Worm (Caenorhabditis elegans) whole organism, L1 larva: ENCODE results near the gene M01G5.1.

ENCODE experiments used
- Y116A8C.19 ChIP-seq: sonication (generic microtip); optimal IDR thresholded peaks from 2 replicates; lab custom pipeline; 2016; ENCODE audit warnings: missing compliant biosample characterization, missing genetic modification characterization, borderline replicate concordance
- isw-1 ChIP-seq: fragments of 200-800 bp; sonication (Bioruptor generic); IDR thresholded peaks from 2 replicates; pipeline ENCODE4 v1.3.6; 2022; ENCODE audit warnings: missing genetic modification characterization, missing compliant biosample characterization
- lir-3 ChIP-seq: sonication (generic microtip); optimal IDR thresholded peaks from 2 replicates; lab custom pipeline; 2016; ENCODE audit warnings: mild to moderate bottlenecking, missing genetic modification characterization, moderate library complexity, missing compliant biosample characterization; ENCODE audit not compliant: poor library complexity

M01G5.1 gene

ce11 chrIII:1558441-1559159 lies 62.4 kb downstream of the M01G5.1 start, which contains the start of the genes eelo-1 and Y67D2.2 (continued):
- peak; percentile 57 for TF ChIP-seq isw-1
- TF ChIP-seq Y116A8C.19 (tag; lab: Kevin White, UChicago), result no peak
- no peak for TF ChIP-seq lir-3
